Worm (Caenorhabditis elegans): ENCODE data around the gene R02D5.9.

Gene R02D5.9

ce11 chrV:14481401-14481800 lies 29.5 kb downstream of the R02D5.9 start, which contains the start of gene R02D5.7:
TSS of gene R02D5.7 (minus strand) at chrV:14481501.
- TF ChIP-seq mab-5 (tag; optimal IDR thresholded peaks at IDR 0.05): no peak
- no peak for TF ChIP-seq ham-2 (GFP tag; optimal IDR thresholded peaks at IDR 0.05)
- TF ChIP-seq mls-2 (tag; optimal IDR thresholded peaks at IDR 0.05): no peak
- no peak for TF ChIP-seq lin-32 (GFP tag; optimal IDR thresholded peaks at IDR 0.05)
- no peak for TF ChIP-seq tbx-8 (GFP tag; optimal IDR thresholded peaks at IDR 0.05)
- TF ChIP-seq hlh-1 (tag; optimal IDR thresholded peaks at IDR 0.05): no peak
- TF ChIP-seq ceh-83 (GFP tag; optimal IDR thresholded peaks at IDR 0.05): no peak
- no peak for TF ChIP-seq ztf-11 (tag; optimal IDR thresholded peaks at IDR 0.05)
- TF ChIP-seq ceh-43 (GFP tag; optimal IDR thresholded peaks at IDR 0.05): no peak
- no peak for TF ChIP-seq nhr-12 (tag; optimal IDR thresholded peaks at IDR 0.05)
- no peak for TF ChIP-seq blmp-1 (tag; optimal IDR thresholded peaks at IDR 0.05)
- TF ChIP-seq lsy-2 (tag; optimal IDR thresholded peaks at IDR 0.05): no peak
- no peak for TF ChIP-seq cnd-1 (tag; optimal IDR thresholded peaks at IDR 0.05)
- TF ChIP-seq mep-1 (tag; optimal IDR thresholded peaks at IDR 0.05): no peak
- TF ChIP-seq lin-13 (tag; optimal IDR thresholded peaks at IDR 0.05): no peak
- no peak for TF ChIP-seq nhr-76 (tag; optimal IDR thresholded peaks at IDR 0.05)
- no peak for TF ChIP-seq unc-120 (tag; optimal IDR thresholded peaks at IDR 0.05; ENCODE audit: poor library complexity, severe bottlenecking)

DNA sequence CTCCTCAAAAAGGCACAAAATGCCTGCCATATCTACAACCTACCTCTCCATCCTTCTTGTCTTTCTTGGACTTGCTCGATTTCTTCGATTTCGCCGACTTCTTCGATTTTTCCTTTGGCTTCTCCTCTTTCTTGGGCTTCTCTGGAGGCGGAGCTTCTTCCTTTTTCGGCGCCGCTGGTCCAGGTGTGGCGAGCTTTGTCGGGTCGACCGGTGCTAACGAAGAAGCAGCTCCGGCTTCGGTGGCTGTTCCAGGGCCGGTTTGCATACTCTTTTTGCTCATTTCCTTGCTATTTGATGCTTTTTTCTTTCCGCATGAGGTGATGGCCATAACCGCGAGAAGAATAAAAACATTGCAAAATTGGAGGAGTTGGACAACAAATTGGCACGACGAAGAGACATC lies 30.4 kb downstream of the R02D5.9 start:
- TF ChIP-seq ceh-39 (tag; optimal IDR thresholded peaks at IDR 0.05) (no peak), lin-32 (GFP tag; optimal IDR thresholded peaks at IDR 0.05) (no peak), ham-2 (GFP tag; optimal IDR thresholded peaks at IDR 0.05) (no peak), nhr-76 (tag; optimal IDR thresholded peaks at IDR 0.05) (no peak), nhr-28 (tag; optimal IDR thresholded peaks at IDR 0.05) (no peak), lin-13 (tag; optimal IDR thresholded peaks at IDR 0.05) (no peak), elt-3 (tag; optimal IDR thresholded peaks at IDR 0.05) (no peak), snpc-4 (tag; optimal IDR thresholded peaks at IDR 0.05) (no peak), zip-8 (tag; optimal IDR thresholded peaks at IDR 0.05) (no peak), cnd-1 (tag; optimal IDR thresholded peaks at IDR 0.05) (no peak), unc-120 (tag; optimal IDR thresholded peaks at IDR 0.05; ENCODE audit: poor library complexity, severe bottlenecking) (no peak), M03D4.4 (tag; optimal IDR thresholded peaks at IDR 0.05) (no peak), drap-1 (GFP tag; optimal IDR thresholded peaks at IDR 0.05) (no peak), nhr-237 (tag; optimal IDR thresholded peaks at IDR 0.05) (no peak), lsy-2 (tag; optimal IDR thresholded peaks at IDR 0.05) (no peak), tbx-8 (GFP tag; optimal IDR thresholded peaks at IDR 0.05) (no peak), mep-1 (tag; optimal IDR thresholded peaks at IDR 0.05) (no peak), nhr-2 (tag; optimal IDR thresholded peaks at IDR 0.05) (no peak), pha-4 (tag; optimal IDR thresholded peaks at IDR 0.05) (no peak), elt-1 (tag; optimal IDR thresholded peaks at IDR 0.05; ENCODE audit: borderline replicate concordance, insufficient read depth) (no peak)

DNA sequence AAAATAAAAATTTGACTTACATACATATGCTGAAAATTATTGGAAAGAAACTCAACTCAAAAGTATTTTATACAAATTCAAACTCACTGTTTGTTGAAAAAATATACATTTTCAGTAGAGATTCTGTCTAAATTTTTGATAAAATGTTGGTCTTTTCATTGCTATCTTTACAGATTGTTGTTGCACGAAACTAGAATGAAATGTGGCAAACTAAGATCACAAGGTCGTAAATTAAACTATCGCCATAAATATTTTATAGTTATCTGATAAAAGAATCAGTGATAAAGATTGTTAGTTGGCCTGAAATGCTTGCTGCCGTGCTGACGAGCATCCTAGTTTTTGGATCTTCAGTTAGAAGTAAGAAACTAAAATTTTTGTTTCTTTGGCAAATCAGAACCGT lies 31.9 kb downstream of the R02D5.9 start, which contains the start of gene clec-55:
Gene clec-55, plus strand, starts transcription at position 301 of the 400 bp plus-strand sequence.
- no peak for TF ChIP-seq lsy-2 (tag; optimal IDR thresholded peaks at IDR 0.05)
- no peak for TF ChIP-seq nhr-12 (tag; optimal IDR thresholded peaks at IDR 0.05)
- no peak for TF ChIP-seq blmp-1 (tag; optimal IDR thresholded peaks at IDR 0.05)
- no peak for TF ChIP-seq drap-1 (GFP tag; optimal IDR thresholded peaks at IDR 0.05)

DNA sequence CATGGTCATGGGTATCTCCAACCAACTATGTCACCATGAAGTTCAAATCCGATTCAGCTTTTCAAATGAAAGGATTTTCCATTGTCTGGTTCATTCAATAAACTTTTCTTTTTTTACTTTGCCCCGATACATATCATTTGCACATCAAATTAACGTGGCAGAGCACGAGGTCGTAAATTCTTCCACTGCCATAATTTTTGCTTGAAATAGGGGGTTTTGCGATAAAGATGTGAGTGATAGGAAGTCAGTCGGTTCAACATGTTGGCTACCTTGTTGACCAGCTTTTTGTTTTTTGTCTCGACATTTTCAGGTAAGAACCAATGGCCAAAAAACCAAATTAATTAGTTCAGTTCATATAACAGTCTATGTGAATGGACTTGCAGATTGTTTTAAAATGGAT lies 34.2 kb downstream of the R02D5.9 start, which contains the start of gene clec-54:
Gene clec-54, plus strand, starts transcription at position 224 of the 400 bp plus-strand sequence.
- TF ChIP-seq ztf-11 (tag; optimal IDR thresholded peaks at IDR 0.05) (no peak), unc-120 (tag; optimal IDR thresholded peaks at IDR 0.05; ENCODE audit: poor library complexity, severe bottlenecking) (no peak), ceh-43 (GFP tag; optimal IDR thresholded peaks at IDR 0.05) (no peak), elt-1 (tag; optimal IDR thresholded peaks at IDR 0.05; ENCODE audit: borderline replicate concordance, insufficient read depth) (no peak), sem-2 (GFP tag; optimal IDR thresholded peaks at IDR 0.05) (no peak), mep-1 (tag; optimal IDR thresholded peaks at IDR 0.05) (no peak), hlh-1 (tag; optimal IDR thresholded peaks at IDR 0.05) (no peak)

DNA sequence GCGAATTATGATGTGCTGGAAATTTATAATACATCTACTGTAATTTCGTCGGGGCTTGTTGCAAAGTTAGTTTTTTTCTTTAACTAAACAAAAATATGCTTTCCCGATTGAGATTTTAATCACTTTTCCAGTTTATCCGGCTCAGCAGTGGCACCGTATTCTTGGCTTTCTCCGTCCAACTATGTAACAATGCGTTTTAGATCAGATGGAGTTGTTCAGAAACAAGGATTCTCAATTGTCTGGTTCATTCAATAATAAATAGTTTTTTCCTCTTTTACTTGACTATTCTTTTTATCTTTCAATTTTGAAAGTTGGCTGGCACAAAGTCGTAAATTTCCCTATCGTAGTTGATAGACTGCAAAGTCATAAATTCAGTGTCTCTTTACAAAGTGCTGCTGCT lies 36.8 kb downstream of the R02D5.9 start, which contains the start of gene clec-56:
Gene clec-56, plus strand, starts transcription at position 301 of the 400 bp plus-strand sequence.
- TF ChIP-seq M03D4.4 (tag; optimal IDR thresholded peaks at IDR 0.05) (no peak), blmp-1 (tag; optimal IDR thresholded peaks at IDR 0.05) (no peak), unc-39 (tag; optimal IDR thresholded peaks at IDR 0.05) (no peak), nhr-76 (tag; optimal IDR thresholded peaks at IDR 0.05) (no peak)

All from whole organism, mixed stage, embryonic.